Fruit fly (Drosophila melanogaster) whole organism, adult: ENCODE measurements around the gene Miox.

ENCODE experiments used
- CG11617 ChIP-seq: fragments of 200-800 bp; sonication (Bioruptor generic); optimal IDR thresholded peaks from 2 replicates; lab custom pipeline; 2017; ENCODE audit warnings: mild to moderate bottlenecking, missing biosample characterization, missing genetic modification reagents, missing genetic modification characterization
- CG12768 ChIP-seq: fragments of 200-800 bp; sonication (Bioruptor generic); optimal IDR thresholded peaks from 2 replicates; lab custom pipeline; 2017; ENCODE audit warnings: missing biosample characterization, missing genetic modification characterization, mild to moderate bottlenecking, moderate library complexity, missing genetic modification reagents
- CG14711 ChIP-seq: fragments of 200-800 bp; sonication (Bioruptor generic); optimal IDR thresholded peaks from 2 replicates; lab custom pipeline; 2018; ENCODE audit warnings: missing biosample characterization, mild to moderate bottlenecking, missing genetic modification characterization, moderate library complexity
- CG1620 ChIP-seq: fragments of 200-800 bp; sonication (Bioruptor generic); optimal IDR thresholded peaks from 2 replicates; lab custom pipeline; 2016; ENCODE audit warnings: missing biosample characterization, missing genetic modification characterization
- CG33017 ChIP-seq: fragments of 200-800 bp; sonication (Bioruptor generic); optimal IDR thresholded peaks from 2 replicates; lab custom pipeline; 2018; ENCODE audit warnings: missing biosample characterization, mild to moderate bottlenecking, missing genetic modification characterization, moderate library complexity
- CG5204 ChIP-seq: fragments of 200-800 bp; sonication (Bioruptor generic); optimal IDR thresholded peaks from 2 replicates; lab custom pipeline; 2016; ENCODE audit warnings: missing biosample characterization, missing genetic modification characterization
- CG7045 ChIP-seq: fragments of 200-800 bp; sonication (Bioruptor generic); optimal IDR thresholded peaks from 2 replicates; lab custom pipeline; 2017; ENCODE audit warnings: missing biosample characterization, mild to moderate bottlenecking, missing genetic modification characterization
- CG7101 ChIP-seq: fragments of 200-800 bp; sonication (Bioruptor generic); optimal IDR thresholded peaks from 2 replicates; lab custom pipeline; 2018; ENCODE audit warnings: missing biosample characterization, mild to moderate bottlenecking, missing genetic modification characterization, moderate library complexity
- Clk ChIP-seq: fragments of 200-800 bp; sonication (Bioruptor generic); optimal IDR thresholded peaks from 2 replicates; lab custom pipeline; 2017; ENCODE audit warnings: missing biosample characterization, missing genetic modification characterization
- Crg-1 ChIP-seq: fragments of 200-800 bp; sonication (Bioruptor generic); optimal IDR thresholded peaks from 2 replicates; lab custom pipeline; 2016; ENCODE audit warnings: missing biosample characterization, missing genetic modification characterization
- Hr96 ChIP-seq: fragments of 200-800 bp; sonication (Bioruptor generic); optimal IDR thresholded peaks from 2 replicates; lab custom pipeline; 2016; ENCODE audit warnings: missing biosample characterization, missing genetic modification characterization
- Mnt ChIP-seq: fragments of 200-800 bp; sonication (Bioruptor generic); optimal IDR thresholded peaks from 2 replicates; lab custom pipeline; 2016; ENCODE audit warnings: missing biosample characterization, mild to moderate bottlenecking, missing genetic modification characterization
- bab1 ChIP-seq: fragments of 200-800 bp; sonication (Bioruptor generic); optimal IDR thresholded peaks from 3 replicates; lab custom pipeline; 2019; ENCODE audit warnings: missing biosample characterization, mild to moderate bottlenecking, missing genetic modification characterization, moderate library complexity
- cic ChIP-seq: fragments of 200-800 bp; sonication (Bioruptor generic); optimal IDR thresholded peaks from 2 replicates; lab custom pipeline; 2017; ENCODE audit warnings: missing biosample characterization, mild to moderate bottlenecking, missing genetic modification characterization, moderate library complexity
- cnc ChIP-seq, 2 experiments: fragments of >200 bp; optimal IDR thresholded peaks; 2 replicates each; lab custom pipeline; 2017
- kay ChIP-seq: fragments of 200-800 bp; sonication (Bioruptor generic); peaks from one replicate; lab custom pipeline; 2016; ENCODE audit warnings: missing biosample characterization, missing genetic modification characterization, borderline replicate concordance
- ovo ChIP-seq: fragments of 200-800 bp; sonication (Bioruptor generic); optimal IDR thresholded peaks from 2 replicates; lab custom pipeline; 2016; ENCODE audit warnings: missing biosample characterization, missing genetic modification characterization
- pad ChIP-seq: fragments of 200-800 bp; sonication (Bioruptor generic); optimal IDR thresholded peaks from 3 replicates; lab custom pipeline; 2017; ENCODE audit warnings: missing biosample characterization, missing genetic modification characterization, mild to moderate bottlenecking, moderate library complexity, missing genetic modification reagents
- tj ChIP-seq: fragments of 200-800 bp; sonication (Bioruptor generic); optimal IDR thresholded peaks from 3 replicates; lab custom pipeline; 2017; ENCODE audit warnings: missing biosample characterization, mild to moderate bottlenecking, missing genetic modification characterization, moderate library complexity
- toe ChIP-seq: fragments of 200-800 bp; sonication (Bioruptor generic); optimal IDR thresholded peaks from 2 replicates; lab custom pipeline; 2016; ENCODE audit warnings: missing biosample characterization, missing genetic modification characterization

Gene Miox

dm6 chr3L:12184564-12185034 lies at the start of gene Miox:
Gene Miox (plus strand): TSS chr3L:12184984.
- TF ChIP-seq Crg-1 (GFP tag; lab: Kevin White, UChicago) (no peak), cic (GFP tag; lab: Kevin White, UChicago) (peak; percentile 85), pad (GFP tag; lab: Kevin White, UChicago) (peak; percentile 22)

DNA sequence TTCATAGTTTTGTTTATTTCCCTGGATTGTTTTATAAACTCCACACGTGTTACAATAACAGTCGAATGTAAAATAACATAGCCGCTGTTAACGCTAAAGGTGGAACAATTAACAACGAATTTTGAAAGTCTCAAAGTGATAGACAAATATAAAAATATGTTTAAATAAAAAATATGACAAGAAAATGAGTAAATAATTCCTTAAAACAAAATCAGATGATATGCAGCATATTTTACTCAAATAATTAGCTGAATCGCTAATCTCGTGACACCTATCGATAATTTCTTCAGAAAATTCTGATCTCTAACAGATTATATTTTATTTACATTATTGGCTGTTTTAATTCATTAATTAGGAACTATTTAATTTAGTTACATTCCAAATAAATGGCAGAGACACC lies 48.2 kb upstream of the Miox start, which contains the start of the genes CG5645 and Atg12:
TSS of gene CG5645 (minus strand) at position 77 of the 400 bp plus-strand sequence.
TSS of gene Atg12 (plus strand) at position 338 of the 400 bp plus-strand sequence.
- TF ChIP-seq CG33017 (tag; lab: Kevin White, UChicago) = peak; percentile 55
- peak; percentile 1 for TF ChIP-seq Clk (GFP tag; lab: Kevin White, UChicago)
- TF ChIP-seq kay (GFP tag; lab: Kevin White, UChicago) = no peak
- peak; percentile 24 for TF ChIP-seq Hr96 (GFP tag; lab: Kevin White, UChicago)
- TF ChIP-seq bab1 (GFP tag; lab: Kevin White, UChicago) = peak; percentile 93
- no peak for TF ChIP-seq CG5204 (GFP tag; lab: Kevin White, UChicago)
- TF ChIP-seq CG12768 (GFP tag; lab: Kevin White, UChicago) = peak; percentile 67
- TF ChIP-seq Mnt (GFP tag; lab: Kevin White, UChicago) = peak; percentile 75
- TF ChIP-seq pad (GFP tag; lab: Kevin White, UChicago) = peak; percentile 4
- peak; percentile 50 for TF ChIP-seq toe (GFP tag; lab: Kevin White, UChicago)
- TF ChIP-seq CG14711 = peak; percentile 84
- no peak for TF ChIP-seq cic (GFP tag; lab: Kevin White, UChicago)
- TF ChIP-seq CG1620 (GFP tag; lab: Kevin White, UChicago) = peak; percentile 51
- peak; percentile 68 for TF ChIP-seq CG11617 (GFP tag; lab: Kevin White, UChicago)
- peak; percentile 83 for TF ChIP-seq CG7101 (tag; lab: Kevin White, UChicago)
- no peak for TF ChIP-seq ovo (GFP tag; lab: Kevin White, UChicago)
- TF ChIP-seq tj (GFP tag; lab: Kevin White, UChicago) = peak; percentile 46
- TF ChIP-seq CG7045 (GFP tag; lab: Kevin White, UChicago) = peak; percentile 74

- TF ChIP-seq Clk (GFP tag; lab: Kevin White, UChicago) = peak; percentile 85
- TF ChIP-seq tj (GFP tag; lab: Kevin White, UChicago) = peak; percentile 90
- peak; percentile 85 for TF ChIP-seq CG11617 (GFP tag; lab: Kevin White, UChicago)
- TF ChIP-seq CG7101 (tag; lab: Kevin White, UChicago) = peak; percentile 83
- TF ChIP-seq CG14711 = peak; percentile 68
- peak; percentile 61 for TF ChIP-seq ovo (GFP tag; lab: Kevin White, UChicago)
- TF ChIP-seq toe (GFP tag; lab: Kevin White, UChicago) = peak; percentile 94
- TF ChIP-seq cic (GFP tag; lab: Kevin White, UChicago) = peak; percentile 48
- TF ChIP-seq Crg-1 (GFP tag; lab: Kevin White, UChicago) = peak; percentile 77
- peak; percentile 73 for TF ChIP-seq CG33017 (tag; lab: Kevin White, UChicago)
- TF ChIP-seq CG5204 (GFP tag; lab: Kevin White, UChicago) = no peak
- peak; percentile 87 for TF ChIP-seq CG7045 (GFP tag; lab: Kevin White, UChicago)
- TF ChIP-seq kay (GFP tag; lab: Kevin White, UChicago) = no peak
- TF ChIP-seq CG12768 (GFP tag; lab: Kevin White, UChicago) = peak; percentile 88
- TF ChIP-seq CG1620 (GFP tag; lab: Kevin White, UChicago) = peak; percentile 85
- peak; percentile 70 for TF ChIP-seq pad (GFP tag; lab: Kevin White, UChicago)
- peak; percentile 69 for TF ChIP-seq bab1 (GFP tag; lab: Kevin White, UChicago)
- peak; percentile 88 for TF ChIP-seq Hr96 (GFP tag; lab: Kevin White, UChicago)
- no peak for TF ChIP-seq cnc (optimal IDR thresholded peaks at IDR 0.05; lab: Kevin White, UChicago)
- TF ChIP-seq Mnt (GFP tag; lab: Kevin White, UChicago) = peak; percentile 73
Observed at dm6 chr3L:12138113-12138899, 46.5 kb upstream of the Miox start, which contains the start of the genes ND-SGDH and RhoGAP68F. Gene ND-SGDH (minus strand): TSS chr3L:12138584. Gene RhoGAP68F (plus strand): TSS chr3L:12138868.

dm6 chr3L:12139232-12139698 lies 45.5 kb upstream of the Miox start:
- TF ChIP-seq CG1620 (GFP tag; lab: Kevin White, UChicago) (peak; percentile 26), kay (GFP tag; lab: Kevin White, UChicago) (no peak), Hr96 (GFP tag; lab: Kevin White, UChicago) (no peak), bab1 (GFP tag; lab: Kevin White, UChicago) (no peak), Mnt (GFP tag; lab: Kevin White, UChicago) (no peak), CG14711 (peak; percentile 35), toe (GFP tag; lab: Kevin White, UChicago) (no peak), CG11617 (GFP tag; lab: Kevin White, UChicago) (peak; percentile 19), ovo (GFP tag; lab: Kevin White, UChicago) (no peak), CG5204 (GFP tag; lab: Kevin White, UChicago) (no peak), tj (GFP tag; lab: Kevin White, UChicago) (no peak), pad (GFP tag; lab: Kevin White, UChicago) (peak; percentile 7), Crg-1 (GFP tag; lab: Kevin White, UChicago) (peak; percentile 12), Clk (GFP tag; lab: Kevin White, UChicago) (no peak), cnc (optimal IDR thresholded peaks at IDR 0.05; lab: Kevin White, UChicago) (no peak), CG12768 (GFP tag; lab: Kevin White, UChicago) (no peak), cic (GFP tag; lab: Kevin White, UChicago) (no peak), CG7101 (tag; lab: Kevin White, UChicago) (peak; percentile 29), CG7045 (GFP tag; lab: Kevin White, UChicago) (peak; percentile 49), CG33017 (tag; lab: Kevin White, UChicago) (peak; percentile 33)
